Worm (Caenorhabditis elegans): Measurements from ENCODE around the gene C55A6.4.

C55A6.4 gene

DNA sequence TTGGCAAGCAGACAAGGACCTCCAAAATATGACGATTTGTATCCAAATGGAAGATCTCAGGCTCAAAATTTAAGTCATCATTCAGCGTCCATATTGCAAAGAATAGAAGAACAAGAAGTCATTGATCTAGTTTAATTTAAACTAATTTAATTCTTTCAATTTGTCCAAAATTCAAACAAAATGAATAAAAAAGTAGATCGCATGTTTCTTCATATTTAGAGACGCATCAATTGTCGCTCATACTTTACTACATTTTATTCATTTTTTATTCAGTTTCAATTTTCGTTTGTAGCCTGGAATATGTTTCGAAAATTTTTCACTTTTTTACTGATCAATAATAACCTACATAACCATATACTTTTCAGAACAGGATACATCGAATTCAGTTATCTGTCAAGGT, 25.2 kb downstream of the C55A6.4 start, which contains the start of gene T11F9.21:
Gene T11F9.21 (plus strand): TSS at position 301 of the 400 bp plus-strand sequence.
- no peak for TF ChIP-seq unc-62 (GFP tag; optimal IDR thresholded peaks at IDR 0.05)
- TF ChIP-seq skn-1 (tag; optimal IDR thresholded peaks at IDR 0.05), result no peak
- no peak for TF ChIP-seq dmd-4 (tag; optimal IDR thresholded peaks at IDR 0.05)
- no peak for TF ChIP-seq blmp-1 (tag; optimal IDR thresholded peaks at IDR 0.05; ENCODE audit: insufficient read depth)
- no peak for TF ChIP-seq ztf-4 (tag; optimal IDR thresholded peaks at IDR 0.05)
- no peak for TF ChIP-seq lin-11 (tag; optimal IDR thresholded peaks at IDR 0.05)
- TF ChIP-seq lsy-2 (tag; optimal IDR thresholded peaks at IDR 0.05), result no peak
- no peak for TF ChIP-seq snpc-4 (tag; optimal IDR thresholded peaks at IDR 0.05)
- no peak for TF ChIP-seq nhr-129 (tag; optimal IDR thresholded peaks at IDR 0.05)

DNA sequence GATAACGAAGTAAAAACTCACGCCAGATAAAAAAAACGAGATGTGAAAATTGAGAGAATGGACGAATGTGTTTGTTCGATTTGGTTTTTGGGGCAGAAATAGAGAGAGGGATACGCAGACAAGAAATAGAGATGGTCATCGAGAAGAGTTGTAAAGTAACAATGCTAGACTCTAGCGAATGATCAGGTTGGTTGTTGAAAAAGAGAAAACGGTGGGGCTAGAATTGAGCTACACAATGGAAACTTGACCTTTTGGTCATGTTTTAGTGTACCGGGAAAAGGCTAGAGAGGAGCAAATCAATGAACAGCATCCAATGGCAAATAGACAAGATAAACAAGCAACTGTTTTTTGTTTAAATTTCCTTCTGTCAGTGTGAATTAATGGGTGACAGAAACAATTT, 27.3 kb downstream of the C55A6.4 start, which contains the start of gene dhs-19:
Gene dhs-19 (minus strand): TSS at position 101 of the 400 bp plus-strand sequence.
- TF ChIP-seq ztf-11 (tag; optimal IDR thresholded peaks at IDR 0.05), result no peak
- no peak for TF ChIP-seq nhr-25 (tag; optimal IDR thresholded peaks at IDR 0.05)
- no peak for TF ChIP-seq F13H6.1 (tag; optimal IDR thresholded peaks at IDR 0.05)
- TF ChIP-seq nhr-12 (tag; optimal IDR thresholded peaks at IDR 0.05), result no peak
- no peak for TF ChIP-seq sma-3 (GFP tag; optimal IDR thresholded peaks at IDR 0.05)
- no peak for TF ChIP-seq zag-1 (tag; optimal IDR thresholded peaks at IDR 0.05)
- TF ChIP-seq peb-1 (tag; optimal IDR thresholded peaks at IDR 0.05), result no peak
- no peak for TF ChIP-seq lsy-2 (tag; optimal IDR thresholded peaks at IDR 0.05)
- TF ChIP-seq ama-1 (optimal IDR thresholded peaks at IDR 0.05), result no peak
- TF ChIP-seq unc-39 (tag; optimal IDR thresholded peaks at IDR 0.05), result no peak
- no peak for TF ChIP-seq ceh-16 (tag; optimal IDR thresholded peaks at IDR 0.05)
- TF ChIP-seq nhr-11 (tag; optimal IDR thresholded peaks at IDR 0.05), result no peak
- TF ChIP-seq sem-4 (tag; optimal IDR thresholded peaks at IDR 0.05), result no peak
- TF ChIP-seq lin-39 (tag; optimal IDR thresholded peaks at IDR 0.05), result no peak
- TF ChIP-seq egl-27 (tag; optimal IDR thresholded peaks at IDR 0.05), result no peak
- no peak for TF ChIP-seq elt-3 (tag; optimal IDR thresholded peaks at IDR 0.05)

DNA sequence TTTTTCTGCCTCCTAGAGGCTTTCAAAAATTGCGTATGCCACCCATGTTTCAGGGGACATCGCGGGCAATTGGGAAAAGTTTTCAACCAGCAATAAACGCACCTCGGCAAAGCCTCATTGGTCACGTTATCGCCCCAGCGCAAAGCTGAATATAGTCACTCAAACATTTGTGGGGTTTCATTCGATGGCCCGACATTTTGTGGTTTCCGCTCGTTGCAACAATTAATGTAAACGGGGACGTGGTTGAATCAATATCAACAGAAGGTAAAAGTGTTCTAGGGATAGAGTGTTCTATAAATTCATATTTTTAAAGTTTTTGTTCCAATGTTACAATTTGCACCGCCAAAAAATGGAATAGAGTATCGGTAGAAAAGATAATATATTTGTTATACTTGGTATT, 29.4 kb downstream of the C55A6.4 start:
- TF ChIP-seq nhr-25 (tag; optimal IDR thresholded peaks at IDR 0.05) (no peak), nhr-23 (tag; optimal IDR thresholded peaks at IDR 0.05) (no peak), ZK546.5 (tag; optimal IDR thresholded peaks at IDR 0.05) (no peak), unc-55 (GFP tag; optimal IDR thresholded peaks at IDR 0.05) (no peak), mdl-1 (tag; optimal IDR thresholded peaks at IDR 0.05) (no peak), nhr-11 (tag; optimal IDR thresholded peaks at IDR 0.05) (no peak), ama-1 (optimal IDR thresholded peaks at IDR 0.05) (no peak), nhr-237 (tag; optimal IDR thresholded peaks at IDR 0.05) (no peak), mbf-1 (tag; optimal IDR thresholded peaks at IDR 0.05) (no peak), ztf-1 (GFP tag; conservative IDR thresholded peaks at IDR 0.05) (no peak)

ce11 chrV:11486680-11487079, 31.0 kb downstream of the C55A6.4 start, which contains the start of gene T11F9.10:
Gene T11F9.10 (plus strand): TSS chrV:11486980.
- TF ChIP-seq R02D3.7 (tag; optimal IDR thresholded peaks at IDR 0.05) (no peak), peb-1 (tag; optimal IDR thresholded peaks at IDR 0.05) (no peak), unc-62 (GFP tag; optimal IDR thresholded peaks at IDR 0.05) (no peak), ztf-1 (GFP tag; conservative IDR thresholded peaks at IDR 0.05) (no peak), ZK546.5 (tag; optimal IDR thresholded peaks at IDR 0.05) (no peak), lin-13 (GFP tag; optimal IDR thresholded peaks at IDR 0.05) (no peak), elt-3 (tag; optimal IDR thresholded peaks at IDR 0.05) (no peak), Y55F3AM.14 (GFP tag; optimal IDR thresholded peaks at IDR 0.05) (no peak), mbf-1 (tag; optimal IDR thresholded peaks at IDR 0.05) (no peak), lsy-2 (tag; optimal IDR thresholded peaks at IDR 0.05) (no peak), ceh-16 (tag; optimal IDR thresholded peaks at IDR 0.05) (no peak), snpc-4 (tag; optimal IDR thresholded peaks at IDR 0.05) (no peak), nhr-6 (tag; optimal IDR thresholded peaks at IDR 0.05) (no peak)

ce11 chrV:11485558-11485957, 32.1 kb downstream of the C55A6.4 start, which contains the start of gene srh-1:
Gene srh-1 (plus strand): TSS chrV:11485858.
- TF ChIP-seq nhr-12 (tag; optimal IDR thresholded peaks at IDR 0.05) (no peak), unc-62 (GFP tag; optimal IDR thresholded peaks at IDR 0.05) (no peak), nhr-11 (tag; optimal IDR thresholded peaks at IDR 0.05) (no peak), peb-1 (tag; optimal IDR thresholded peaks at IDR 0.05) (no peak), ztf-1 (GFP tag; conservative IDR thresholded peaks at IDR 0.05) (no peak), ztf-4 (tag; optimal IDR thresholded peaks at IDR 0.05) (no peak), sem-4 (tag; optimal IDR thresholded peaks at IDR 0.05) (no peak), aly-2 (tag; optimal IDR thresholded peaks at IDR 0.05) (no peak)

Data from whole organism, L2 larva.